Fruit fly (Drosophila melanogaster) whole organism, embryonic: ENCODE results near the gene SIFaR.

Source experiments
- Antp ChIP-seq: fragments of 200-800 bp; sonication (Bioruptor generic); optimal IDR thresholded peaks from 3 replicates; lab custom pipeline; 2016; ENCODE audit warnings: missing biosample characterization, missing genetic modification characterization
- Awh ChIP-seq: fragments of 200-800 bp; sonication (Bioruptor generic); IDR thresholded peaks from 2 replicates; pipeline ENCODE4, ENCODE4 v1.3.6; 2022; ENCODE audit warnings: missing biosample characterization, missing genetic modification characterization
- BtbVII ChIP-seq: fragments of 200-800 bp; sonication (Bioruptor generic); optimal IDR thresholded peaks from 3 replicates; lab custom pipeline; 2017; ENCODE audit warnings: missing biosample characterization, mild to moderate bottlenecking, missing genetic modification characterization
- CG10209 ChIP-seq: fragments of 200-800 bp; sonication (Bioruptor generic); optimal IDR thresholded peaks from 3 replicates; lab custom pipeline; 2017; ENCODE audit warnings: missing biosample characterization, mild to moderate bottlenecking, missing genetic modification characterization, missing genetic modification reagents
- CG10274 ChIP-seq: fragments of 200-800 bp; sonication (Bioruptor generic); optimal IDR thresholded peaks from 3 replicates; lab custom pipeline; 2017; ENCODE audit warnings: missing biosample characterization, mild to moderate bottlenecking, missing genetic modification characterization
- CG10979 ChIP-seq: fragments of 200-800 bp; sonication (Bioruptor generic); optimal IDR thresholded peaks from 2 replicates; lab custom pipeline; 2018; ENCODE audit warnings: missing biosample characterization, mild to moderate bottlenecking, missing genetic modification characterization, moderate library complexity
- CG13296 ChIP-seq: fragments of 200-800 bp; sonication (Bioruptor generic); optimal IDR thresholded peaks from 3 replicates; lab custom pipeline; 2018; ENCODE audit warnings: missing biosample characterization, mild to moderate bottlenecking, missing genetic modification characterization
- CG13894 ChIP-seq: fragments of 200-800 bp; sonication (Bioruptor generic); optimal IDR thresholded peaks from 3 replicates; lab custom pipeline; 2018; ENCODE audit warnings: missing biosample characterization, mild to moderate bottlenecking, missing genetic modification characterization, moderate library complexity
- CG1529 ChIP-seq: fragments of 200-800 bp; sonication (Bioruptor generic); optimal IDR thresholded peaks from 3 replicates; lab custom pipeline; 2018; ENCODE audit warnings: missing biosample characterization, missing genetic modification characterization
- CG16813 ChIP-seq: fragments of 200-800 bp; sonication (Bioruptor generic); IDR thresholded peaks from 3 replicates; pipeline ENCODE4 v1.3.6; 2022; ENCODE audit warnings: missing biosample characterization, missing genetic modification characterization; ENCODE audit not compliant: partially characterized antibody
- CG17328 ChIP-seq: fragments of 200-800 bp; sonication (Bioruptor generic); IDR thresholded peaks from 2 replicates; pipeline ENCODE4 v1.3.6; 2022; ENCODE audit warnings: missing biosample characterization, missing genetic modification characterization
- CG18011 ChIP-seq: fragments of 200-800 bp; sonication (Bioruptor generic); optimal IDR thresholded peaks from 2 replicates; lab custom pipeline; 2017; ENCODE audit warnings: missing biosample characterization, missing genetic modification characterization, mild to moderate bottlenecking, moderate library complexity, missing genotype
- CG2129 ChIP-seq: fragments of 200-800 bp; sonication (Bioruptor generic); IDR thresholded peaks from 2 replicates; pipeline ENCODE4 v1.3.6; 2022; ENCODE audit warnings: missing biosample characterization, missing genetic modification characterization; ENCODE audit not compliant: partially characterized antibody
- CG2202 ChIP-seq: fragments of 200-800 bp; sonication (Bioruptor generic); optimal IDR thresholded peaks from 2 replicates; lab custom pipeline; 2018; ENCODE audit warnings: missing biosample characterization, mild to moderate bottlenecking, missing genetic modification characterization
- CG32532 ChIP-seq: fragments of 200-800 bp; sonication (Bioruptor generic); IDR thresholded peaks from 2 replicates; pipeline ENCODE4 v1.3.6; 2022; ENCODE audit warnings: missing biosample characterization, missing genetic modification characterization
- CG32772 ChIP-seq: fragments of 200-800 bp; sonication (Bioruptor generic); IDR thresholded peaks from 2 replicates; pipeline ENCODE4 v1.3.6; 2022; ENCODE audit warnings: missing biosample characterization, missing genetic modification characterization
- CG3407 ChIP-seq: fragments of 200-800 bp; sonication (Bioruptor generic); optimal IDR thresholded peaks from 2 replicates; lab custom pipeline; 2018; ENCODE audit warnings: missing biosample characterization, mild to moderate bottlenecking, missing genetic modification characterization
- CG3726 ChIP-seq: fragments of 200-800 bp; sonication (Bioruptor generic); IDR thresholded peaks from 3 replicates; pipeline ENCODE4, ENCODE4 v1.3.6; 2022; ENCODE audit warnings: missing biosample characterization, missing genetic modification characterization
- CG4730 ChIP-seq: fragments of 200-800 bp; sonication (Bioruptor generic); IDR thresholded peaks from 2 replicates; pipeline ENCODE4 v1.3.6; 2022; ENCODE audit warnings: missing biosample characterization, missing genetic modification characterization
- CG7372 ChIP-seq: fragments of 200-800 bp; sonication (Bioruptor generic); IDR thresholded peaks from 2 replicates; pipeline ENCODE4 v1.3.6; 2022; ENCODE audit warnings: missing biosample characterization, missing genetic modification characterization
- CG8765 ChIP-seq: fragments of 200-800 bp; sonication (Bioruptor generic); IDR thresholded peaks from 2 replicates; pipeline ENCODE4 v1.3.6; 2022; ENCODE audit warnings: missing biosample characterization, missing genetic modification characterization
- CG9727 ChIP-seq: fragments of 200-800 bp; sonication (Bioruptor generic); optimal IDR thresholded peaks from 3 replicates; lab custom pipeline; 2017; ENCODE audit warnings: missing biosample characterization, mild to moderate bottlenecking, missing genetic modification characterization
- CTCF ChIP-seq: fragments of 200-800 bp; sonication (Bioruptor generic); optimal IDR thresholded peaks from 2 replicates; lab custom pipeline; 2017; ENCODE audit warnings: missing biosample characterization, mild to moderate bottlenecking, missing genetic modification characterization, moderate library complexity
- Camta ChIP-seq: fragments of 200-800 bp; sonication (Bioruptor generic); optimal IDR thresholded peaks from 2 replicates; lab custom pipeline; 2016; ENCODE audit warnings: missing biosample characterization, missing genetic modification characterization
- Dip2 ChIP-seq: fragments of 200-800 bp; sonication (Bioruptor generic); IDR thresholded peaks from 2 replicates; pipeline ENCODE4 v1.3.6; 2022; ENCODE audit warnings: missing biosample characterization, missing genetic modification characterization
- Doc3 ChIP-seq: fragments of 200-800 bp; sonication (Bioruptor generic); IDR thresholded peaks from 3 replicates; pipeline ENCODE4 v1.3.6; 2022; ENCODE audit warnings: missing biosample characterization, missing genetic modification characterization; ENCODE audit not compliant: partially characterized antibody
- Hmx ChIP-seq: fragments of 200-800 bp; sonication (Bioruptor generic); optimal IDR thresholded peaks from 2 replicates; lab custom pipeline; 2016; ENCODE audit warnings: missing biosample characterization, missing genetic modification characterization
- Neu2 ChIP-seq: fragments of 200-800 bp; sonication (Bioruptor generic); optimal IDR thresholded peaks from 3 replicates; lab custom pipeline; 2016; ENCODE audit warnings: missing biosample characterization, missing genetic modification characterization, borderline replicate concordance
- Tbp ChIP-seq: fragments of >200 bp; optimal IDR thresholded peaks from 2 replicates; lab custom pipeline; 2018; ENCODE audit warnings: missing biosample characterization, missing genetic modification characterization
- Vsx1 ChIP-seq: fragments of 200-800 bp; sonication (Bioruptor generic); optimal IDR thresholded peaks from 2 replicates; lab custom pipeline; 2017; ENCODE audit warnings: missing biosample characterization, mild to moderate bottlenecking, missing genetic modification characterization, missing genetic modification reagents
- Xbp1 ChIP-seq: fragments of 200-800 bp; sonication (Bioruptor generic); optimal IDR thresholded peaks from 3 replicates; lab custom pipeline; 2016; ENCODE audit warnings: missing biosample characterization, mild to moderate bottlenecking, missing genetic modification characterization
- aop ChIP-seq: fragments of 200-800 bp; sonication (Bioruptor generic); IDR thresholded peaks from 2 replicates; pipeline ENCODE4 v1.3.6; 2022; ENCODE audit warnings: missing biosample characterization, missing genetic modification characterization
- bigmax ChIP-seq: fragments of 200-800 bp; sonication (Bioruptor generic); optimal IDR thresholded peaks from 2 replicates; lab custom pipeline; 2018; ENCODE audit warnings: missing biosample characterization, mild to moderate bottlenecking, missing genetic modification characterization
- bowl ChIP-seq: fragments of 200-800 bp; sonication (Bioruptor generic); IDR thresholded peaks from 2 replicates; pipeline ENCODE4 v1.3.6; 2022; ENCODE audit warnings: missing biosample characterization, missing genetic modification characterization
- danr ChIP-seq: fragments of 200-800 bp; sonication (Bioruptor generic); IDR thresholded peaks from 2 replicates; pipeline ENCODE4 v1.3.6; 2022; ENCODE audit warnings: missing biosample characterization, missing genetic modification characterization
- fd64A ChIP-seq: fragments of 200-800 bp; sonication (Bioruptor generic); optimal IDR thresholded peaks from 3 replicates; lab custom pipeline; 2018; ENCODE audit warnings: missing biosample characterization, mild to moderate bottlenecking, missing genetic modification characterization
- fd96Cb ChIP-seq: fragments of 200-800 bp; sonication (Bioruptor generic); optimal IDR thresholded peaks from 2 replicates; lab custom pipeline; 2018; ENCODE audit warnings: missing biosample characterization, mild to moderate bottlenecking, missing genetic modification characterization, moderate library complexity
- fru ChIP-seq: fragments of >200 bp; optimal IDR thresholded peaks from 2 replicates; lab custom pipeline; 2017
- gcm ChIP-seq: fragments of 200-800 bp; sonication (Bioruptor generic); optimal IDR thresholded peaks from 2 replicates; lab custom pipeline; 2019; ENCODE audit warnings: missing biosample characterization, mild to moderate bottlenecking, missing genetic modification characterization, moderate library complexity
- gfzf ChIP-seq: fragments of 200-800 bp; sonication (Bioruptor generic); optimal IDR thresholded peaks from 2 replicates; lab custom pipeline; 2016; ENCODE audit warnings: missing biosample characterization, mild to moderate bottlenecking, missing genetic modification characterization, moderate library complexity
- hth ChIP-seq: fragments of >200 bp; optimal IDR thresholded peaks from 2 replicates; lab custom pipeline; 2017; ENCODE audit warnings: inconsistent platforms
- kah ChIP-seq: fragments of 200-800 bp; sonication (Bioruptor generic); optimal IDR thresholded peaks from 2 replicates; lab custom pipeline; 2018; ENCODE audit warnings: missing biosample characterization, mild to moderate bottlenecking, missing genetic modification characterization
- maf-S ChIP-seq: fragments of 200-800 bp; sonication (Bioruptor generic); optimal IDR thresholded peaks from 2 replicates; lab custom pipeline; 2016; ENCODE audit warnings: missing biosample characterization, missing genetic modification characterization
- mam ChIP-seq: fragments of 200-800 bp; sonication (Bioruptor generic); optimal IDR thresholded peaks from 3 replicates; lab custom pipeline; 2016; ENCODE audit warnings: missing biosample characterization, missing genetic modification characterization
- mirr ChIP-seq: fragments of 200-800 bp; sonication (Bioruptor generic); optimal IDR thresholded peaks from 3 replicates; lab custom pipeline; 2018; ENCODE audit warnings: missing biosample characterization, mild to moderate bottlenecking, missing genetic modification characterization
- onecut ChIP-seq: fragments of 200-800 bp; sonication (Bioruptor generic); IDR thresholded peaks from 2 replicates; pipeline ENCODE4 v1.3.6; 2022; ENCODE audit warnings: missing biosample characterization, missing genetic modification characterization
- peb ChIP-seq: fragments of 200-800 bp; sonication (Bioruptor generic); IDR thresholded peaks from 2 replicates; pipeline ENCODE4 v1.3.6; 2022; ENCODE audit warnings: missing biosample characterization, missing genetic modification characterization
- phol ChIP-seq: fragments of 200-800 bp; sonication (Bioruptor generic); optimal IDR thresholded peaks from 3 replicates; lab custom pipeline; 2018; ENCODE audit warnings: missing biosample characterization, mild to moderate bottlenecking, missing genetic modification characterization, moderate library complexity
- pzg ChIP-seq: fragments of 200-800 bp; sonication (Bioruptor generic); optimal IDR thresholded peaks from 3 replicates; lab custom pipeline; 2018; ENCODE audit warnings: missing biosample characterization, mild to moderate bottlenecking, missing genetic modification characterization, moderate library complexity
- sd ChIP-seq: fragments of 200-800 bp; sonication (Bioruptor generic); optimal IDR thresholded peaks from 3 replicates; lab custom pipeline; 2018; ENCODE audit warnings: missing biosample characterization, mild to moderate bottlenecking, missing genetic modification characterization, moderate library complexity
- slbo ChIP-seq: fragments of 200-800 bp; sonication (Bioruptor generic); IDR thresholded peaks from 2 replicates; pipeline ENCODE4 v1.3.6; 2022; ENCODE audit warnings: missing biosample characterization, missing genetic modification characterization
- trh ChIP-seq: fragments of 200-800 bp; sonication (Bioruptor generic); optimal IDR thresholded peaks from 2 replicates; lab custom pipeline; 2016; ENCODE audit warnings: missing biosample characterization, missing genetic modification characterization

The SIFaR gene

DNA sequence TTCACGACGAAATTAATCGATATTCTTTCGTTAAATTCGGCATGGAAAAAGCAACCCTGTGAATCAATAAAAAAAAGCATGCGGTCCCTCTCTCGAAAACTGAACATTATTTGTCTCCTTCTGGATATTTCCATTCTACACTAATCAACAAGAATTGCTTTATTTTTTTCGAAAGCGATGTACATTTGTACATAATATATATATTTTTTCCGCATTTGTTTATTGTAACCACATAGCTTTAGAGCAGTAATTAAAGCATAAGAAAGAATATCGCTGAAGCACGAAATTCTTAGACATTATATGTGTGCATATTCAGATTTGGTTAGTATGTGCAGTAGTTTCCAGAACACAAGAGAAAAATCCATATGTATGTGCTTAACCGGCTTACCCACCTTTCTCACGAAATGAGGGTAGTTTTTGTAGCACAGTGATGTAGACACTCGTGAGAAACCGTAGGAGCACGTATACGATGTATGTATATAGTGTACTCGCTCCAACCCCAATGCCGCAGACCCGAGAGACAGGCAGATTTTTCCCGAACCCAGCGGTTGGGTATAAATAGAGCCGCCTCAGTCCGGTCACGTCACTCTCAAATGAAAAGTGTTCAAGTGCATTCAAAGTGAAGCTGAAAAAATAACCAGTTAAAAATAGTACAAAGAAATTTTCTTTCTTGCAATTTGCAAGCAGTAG lies 2.4 kb upstream of the SIFaR start (continued):
- peak; percentile 59 for TF ChIP-seq CG18011
- TF ChIP-seq kah (GFP tag; lab: Kevin White, UChicago), result peak; percentile 77
- no peak for TF ChIP-seq CTCF (GFP tag; lab: Kevin White, UChicago)
- TF ChIP-seq gcm (GFP tag; lab: Kevin White, UChicago), result peak; percentile 80
- TF ChIP-seq slbo, result no peak
- no peak for TF ChIP-seq aop
- peak; percentile 15 for TF ChIP-seq Vsx1 (GFP tag; lab: Kevin White, UChicago)
- peak; percentile 83 for TF ChIP-seq fd96Cb (tag; lab: Kevin White, UChicago)
- no peak for TF ChIP-seq peb
- peak; percentile 83 for TF ChIP-seq Hmx
- peak; percentile 85 for TF ChIP-seq CG10979 (tag; lab: Kevin White, UChicago)
- no peak for TF ChIP-seq CG16813 (GFP tag; lab: Robert Waterston, UW)
- TF ChIP-seq danr (GFP tag; lab: Robert Waterston, UW), result no peak
- no peak for TF ChIP-seq gfzf (GFP tag; lab: Kevin White, UChicago)
- TF ChIP-seq mirr (GFP tag; lab: Kevin White, UChicago), result peak; percentile 73
- no peak for TF ChIP-seq CG17328 (GFP tag; lab: Robert Waterston, UW)
- no peak for TF ChIP-seq CG32772 (GFP tag; lab: Robert Waterston, UW)
- TF ChIP-seq Awh (GFP tag; lab: Robert Waterston, UW), result no peak
- TF ChIP-seq bowl (GFP tag; lab: Robert Waterston, UW), result no peak
- TF ChIP-seq pzg (GFP tag; lab: Kevin White, UChicago), result peak; percentile 35
- TF ChIP-seq CG9727 (GFP tag; lab: Kevin White, UChicago), result peak; percentile 86
- TF ChIP-seq CG10209 (GFP tag; lab: Kevin White, UChicago), result peak; percentile 84
- TF ChIP-seq sd, result peak; percentile 80
- TF ChIP-seq trh, result peak; percentile 72
- TF ChIP-seq maf-S (GFP tag; lab: Kevin White, UChicago), result no peak
- TF ChIP-seq Tbp (GFP tag; lab: Kevin White, UChicago), result peak; percentile 89
- TF ChIP-seq CG8765 (GFP tag; lab: Robert Waterston, UW), result no peak
- TF ChIP-seq Dip2 (GFP tag; lab: Robert Waterston, UW), result no peak
- no peak for TF ChIP-seq CG32532 (GFP tag; lab: Robert Waterston, UW)
- peak; percentile 91 for TF ChIP-seq CG13894
- TF ChIP-seq bigmax (GFP tag; lab: Kevin White, UChicago), result peak; percentile 40
- no peak for TF ChIP-seq Neu2
- no peak for TF ChIP-seq CG7372
- TF ChIP-seq Camta (GFP tag; lab: Kevin White, UChicago), result peak; percentile 47
- TF ChIP-seq CG10274 (GFP tag; lab: Kevin White, UChicago), result peak; percentile 71
- TF ChIP-seq Doc3 (GFP tag; lab: Robert Waterston, UW), result no peak
- no peak for TF ChIP-seq Antp (GFP tag; lab: Kevin White, UChicago)
- no peak for TF ChIP-seq CG2129 (GFP tag; lab: Robert Waterston, UW)
- TF ChIP-seq Xbp1 (GFP tag; lab: Kevin White, UChicago), result peak; percentile 83
- TF ChIP-seq CG2202, result peak; percentile 74
- no peak for TF ChIP-seq hth (lab: Kevin White, UChicago)
- peak; percentile 83 for TF ChIP-seq phol (tag; lab: Kevin White, UChicago)
- TF ChIP-seq CG13296, result peak; percentile 91
- TF ChIP-seq BtbVII (GFP tag; lab: Kevin White, UChicago), result peak; percentile 93
- no peak for TF ChIP-seq CG3726 (GFP tag; lab: Robert Waterston, UW)
- peak; percentile 66 for TF ChIP-seq CG1529 (GFP tag; lab: Kevin White, UChicago)
- TF ChIP-seq mam (GFP tag; lab: Kevin White, UChicago), result peak; percentile 80
- peak; percentile 14 for TF ChIP-seq fd64A
- TF ChIP-seq CG3407, result no peak
- TF ChIP-seq fru (lab: Kevin White, UChicago), result no peak
- peak; percentile 97 for TF ChIP-seq onecut (GFP tag; lab: Robert Waterston, UW)
- no peak for TF ChIP-seq CG4730 (GFP tag; lab: Robert Waterston, UW)
